Fruit fly (Drosophila melanogaster): ENCODE measurements around the gene mRpL22.

Gene mRpL22

DNA sequence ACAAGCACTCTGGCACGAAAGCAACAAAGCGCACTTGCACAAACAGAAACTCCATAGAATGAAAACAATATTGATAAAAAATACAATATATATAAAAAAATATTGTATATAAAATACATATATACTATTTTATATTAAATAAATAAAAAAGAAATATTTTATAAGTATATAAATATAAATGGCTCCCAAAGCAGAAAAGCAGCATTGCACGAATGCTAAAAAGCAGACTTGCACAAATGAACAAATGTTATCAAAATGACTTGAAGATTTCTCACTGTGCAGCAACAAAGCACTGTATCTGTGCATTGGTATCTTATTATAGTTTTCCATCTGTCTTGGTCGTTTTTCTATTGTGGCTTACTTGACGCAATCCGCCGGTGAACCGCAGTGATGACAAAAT is 15.0 kb upstream of the mRpL22 start:
- TF ChIP-seq Vsx2 (GFP tag; optimal IDR thresholded peaks at IDR 0.05; ENCODE audit: partially characterized antibody), result no peak
- TF ChIP-seq GATAd (GFP tag; optimal IDR thresholded peaks at IDR 0.05), result no peak
- TF ChIP-seq jim (GFP tag; optimal IDR thresholded peaks at IDR 0.05), result no peak
- no peak for TF ChIP-seq psq (GFP tag; optimal IDR thresholded peaks at IDR 0.05)
- no peak for TF ChIP-seq Abd-B (GFP tag; optimal IDR thresholded peaks at IDR 0.05)
- TF ChIP-seq woc (GFP tag; optimal IDR thresholded peaks at IDR 0.05), result no peak
- no peak for TF ChIP-seq Jra (GFP tag; optimal IDR thresholded peaks at IDR 0.05)
- no peak for TF ChIP-seq CrebA (GFP tag; optimal IDR thresholded peaks at IDR 0.05; ENCODE audit: borderline replicate concordance)
- TF ChIP-seq CG9705 (GFP tag; optimal IDR thresholded peaks at IDR 0.05), result no peak
- no peak for TF ChIP-seq Hr78 (GFP tag; optimal IDR thresholded peaks at IDR 0.05)

DNA sequence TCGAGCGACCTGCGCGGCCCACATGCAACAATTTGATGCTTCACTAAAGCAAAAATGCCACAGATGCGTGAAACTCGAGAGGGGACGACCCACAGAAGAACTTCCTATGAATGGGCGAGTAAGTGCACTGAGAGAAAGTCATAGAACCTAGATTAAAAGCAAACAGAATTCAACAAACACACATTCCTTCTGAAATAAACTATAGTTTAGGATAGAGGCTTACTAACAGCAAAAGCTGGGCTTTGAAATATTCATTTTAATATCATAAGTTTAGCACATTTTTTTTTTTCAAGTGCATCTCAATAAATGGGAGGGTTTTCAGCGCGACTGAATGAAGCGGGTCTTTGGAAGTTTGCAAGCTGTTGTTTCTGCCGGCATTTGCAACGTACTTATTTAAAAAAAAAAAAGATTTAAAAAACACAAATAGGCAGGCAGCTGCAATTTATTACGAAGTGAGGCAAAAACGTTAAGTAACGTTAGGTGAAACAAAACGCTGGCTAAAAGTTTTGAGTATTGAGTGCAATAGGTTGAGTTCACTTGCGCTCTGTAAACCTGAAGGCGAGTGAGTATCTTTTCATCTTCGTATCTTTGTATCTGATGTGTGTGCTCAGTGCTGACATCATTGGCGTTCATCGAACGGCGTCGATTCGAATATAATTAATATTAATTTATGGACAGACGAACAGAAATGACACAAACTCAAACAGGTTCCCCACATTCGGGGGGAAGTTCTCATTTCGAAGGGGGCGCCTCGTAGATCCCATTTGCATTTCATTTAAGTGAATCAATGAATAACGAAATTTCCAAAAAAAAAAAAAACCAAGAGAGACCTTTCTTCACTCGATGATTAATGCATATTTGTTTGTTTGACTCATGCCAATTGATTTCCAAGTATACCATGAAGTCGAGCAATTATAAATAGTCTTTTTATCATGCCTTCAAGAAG is 10.6 kb upstream of the mRpL22 start:
- TF ChIP-seq Abd-B (GFP tag; optimal IDR thresholded peaks at IDR 0.05) (no peak), sv (GFP tag; optimal IDR thresholded peaks at IDR 0.05) (peak; percentile 12), rgr (GFP tag; optimal IDR thresholded peaks at IDR 0.05) (peak; percentile 6), HLH106 (tag; optimal IDR thresholded peaks at IDR 0.05) (peak; percentile 47), jim (GFP tag; optimal IDR thresholded peaks at IDR 0.05) (no peak), dmrt93B (GFP tag; optimal IDR thresholded peaks at IDR 0.05) (peak; percentile 9), Vsx2 (GFP tag; optimal IDR thresholded peaks at IDR 0.05; ENCODE audit: partially characterized antibody) (no peak), Myc (optimal IDR thresholded peaks at IDR 0.05) (no peak), Rel (GFP tag; optimal IDR thresholded peaks at IDR 0.05) (no peak), Rel (tag; optimal IDR thresholded peaks at IDR 0.05) (no peak), woc (GFP tag; optimal IDR thresholded peaks at IDR 0.05) (peak; percentile 35), CG32264 (GFP tag; optimal IDR thresholded peaks at IDR 0.05) (no peak), fru (GFP tag; optimal IDR thresholded peaks at IDR 0.05) (peak; percentile 67), N (GFP tag; optimal IDR thresholded peaks at IDR 0.05) (no peak), br (GFP tag; optimal IDR thresholded peaks at IDR 0.05) (peak; percentile 19), CrebA (GFP tag; optimal IDR thresholded peaks at IDR 0.05; ENCODE audit: borderline replicate concordance) (no peak), dsf (GFP tag; optimal IDR thresholded peaks at IDR 0.05; ENCODE audit: borderline replicate concordance) (no peak), pan (optimal IDR thresholded peaks at IDR 0.05) (no peak), h (GFP tag; optimal IDR thresholded peaks at IDR 0.05) (peak; percentile 66), psq (GFP tag; optimal IDR thresholded peaks at IDR 0.05) (no peak), ey (GFP tag; optimal IDR thresholded peaks at IDR 0.05) (peak; percentile 32), Sp1 (GFP tag; optimal IDR thresholded peaks at IDR 0.05) (no peak), Mio (GFP tag; optimal IDR thresholded peaks at IDR 0.05) (no peak), CG9705 (GFP tag; optimal IDR thresholded peaks at IDR 0.05) (no peak), foxo (GFP tag; optimal IDR thresholded peaks at IDR 0.05) (peak in 1 of 2 experiments; percentile 63)

DNA sequence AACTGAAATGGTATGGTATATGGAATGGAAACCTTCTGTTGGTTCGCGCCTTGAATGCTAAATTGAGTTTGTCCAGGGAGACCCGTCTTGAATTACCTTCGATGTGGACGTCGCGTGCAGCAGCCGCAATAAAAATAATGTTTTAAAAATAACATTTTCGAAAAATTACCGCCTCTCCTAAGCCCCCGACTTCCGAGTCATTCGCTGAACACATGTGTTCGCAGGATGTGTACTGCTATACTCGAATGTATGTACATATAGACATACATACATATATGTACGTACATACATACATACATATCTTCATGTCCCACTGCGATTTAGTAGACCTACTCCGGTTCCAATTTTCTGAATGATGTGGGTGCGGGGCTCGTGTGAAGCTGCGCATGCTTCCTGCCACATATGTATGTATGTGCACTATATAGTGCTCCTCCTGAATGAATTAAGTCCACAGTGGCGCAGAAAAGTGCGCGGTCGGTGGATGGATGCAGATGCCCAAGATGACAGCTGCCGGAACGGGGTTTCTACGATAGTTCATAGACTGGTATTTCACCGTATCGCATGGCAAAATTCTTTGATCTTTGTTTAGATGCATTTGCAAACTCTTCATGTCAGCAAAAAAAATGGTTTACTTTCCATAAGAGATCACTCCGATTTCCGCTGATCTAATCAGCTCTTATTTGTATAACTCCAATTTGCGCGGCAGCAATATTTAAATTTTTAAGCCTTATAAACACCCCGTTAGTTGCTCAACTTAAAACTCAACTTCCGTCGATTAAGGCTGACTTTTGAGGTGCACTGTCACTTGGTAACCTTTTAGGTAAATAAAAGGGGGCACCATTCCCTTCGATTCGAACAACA is 9.3 kb upstream of the mRpL22 start:
- TF ChIP-seq rgr (GFP tag; optimal IDR thresholded peaks at IDR 0.05) (no peak), ey (GFP tag; optimal IDR thresholded peaks at IDR 0.05) (no peak), GATAd (GFP tag; optimal IDR thresholded peaks at IDR 0.05) (no peak), Hnf4 (GFP tag; optimal IDR thresholded peaks at IDR 0.05) (no peak), Vsx2 (GFP tag; optimal IDR thresholded peaks at IDR 0.05; ENCODE audit: partially characterized antibody) (no peak), N (GFP tag; optimal IDR thresholded peaks at IDR 0.05) (no peak), lola (GFP tag; optimal IDR thresholded peaks at IDR 0.05) (no peak), pan (optimal IDR thresholded peaks at IDR 0.05) (no peak), psq (GFP tag; optimal IDR thresholded peaks at IDR 0.05) (no peak), Dif (GFP tag; optimal IDR thresholded peaks at IDR 0.05; ENCODE audit: partially characterized antibody) (no peak), Rel (GFP tag; optimal IDR thresholded peaks at IDR 0.05) (no peak), Rel (tag; optimal IDR thresholded peaks at IDR 0.05) (no peak), h (GFP tag; optimal IDR thresholded peaks at IDR 0.05) (no peak), Myc (optimal IDR thresholded peaks at IDR 0.05) (no peak), woc (GFP tag; optimal IDR thresholded peaks at IDR 0.05) (no peak)

DNA sequence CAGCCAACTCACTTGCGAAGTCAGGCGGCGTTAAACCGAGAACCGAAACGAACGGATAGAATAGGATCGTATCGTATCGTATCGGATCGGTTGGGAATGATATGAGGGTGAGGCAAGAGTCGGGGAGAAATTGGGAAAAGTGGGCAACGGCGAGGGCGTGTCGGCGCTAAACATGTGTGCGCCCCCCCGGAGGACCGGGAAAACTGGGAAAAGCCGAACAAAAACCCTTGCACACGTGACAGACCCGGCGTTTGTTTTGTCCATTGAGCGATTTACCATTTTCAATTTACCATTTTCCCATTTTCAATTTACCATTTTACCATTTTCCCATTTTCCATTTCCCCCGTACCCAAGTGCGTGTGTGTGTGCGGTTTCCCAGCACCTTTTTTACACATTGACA is 8.7 kb upstream of the mRpL22 start:
- TF ChIP-seq Sp1 (GFP tag; optimal IDR thresholded peaks at IDR 0.05) (no peak), br (GFP tag; optimal IDR thresholded peaks at IDR 0.05) (no peak), Hr83 (GFP tag; optimal IDR thresholded peaks at IDR 0.05; ENCODE audit: poor library complexity, severe bottlenecking) (no peak), sv (GFP tag; optimal IDR thresholded peaks at IDR 0.05) (no peak), ey (GFP tag; optimal IDR thresholded peaks at IDR 0.05) (no peak)
